Fruit fly (Drosophila melanogaster) whole organism, embryonic: ENCODE data around the gene Spt7.
A peak's percentile ranks its signal among the peaks of the same experiment; 100 is the strongest.

Experiments used
- Antp ChIP-seq: fragments of 200-800 bp; sonication (Bioruptor generic); optimal IDR thresholded peaks from 3 replicates; lab custom pipeline; 2016; ENCODE audit warnings: missing biosample characterization, missing genetic modification characterization
- B-H1 ChIP-seq: fragments of 200-800 bp; sonication (Bioruptor generic); IDR thresholded peaks from 3 replicates; pipeline ENCODE4 v1.3.6; 2022; ENCODE audit warnings: missing biosample characterization, missing genetic modification characterization
- Bteb2 ChIP-seq: fragments of 200-800 bp; sonication (Bioruptor generic); optimal IDR thresholded peaks from 2 replicates; lab custom pipeline; 2016; ENCODE audit warnings: missing biosample characterization, missing genetic modification characterization
- CG1024 ChIP-seq: fragments of 200-800 bp; sonication (Bioruptor generic); IDR thresholded peaks from 2 replicates; pipeline ENCODE4 v1.3.6; 2022; ENCODE audit warnings: missing biosample characterization, missing genetic modification characterization
- CG10267 ChIP-seq: fragments of 200-800 bp; sonication (Bioruptor generic); optimal IDR thresholded peaks from 2 replicates; lab custom pipeline; 2018; ENCODE audit warnings: missing biosample characterization, mild to moderate bottlenecking, missing genetic modification characterization, moderate library complexity
- CG10959 ChIP-seq: fragments of 200-800 bp; sonication (Bioruptor generic); IDR thresholded peaks from 2 replicates; pipeline ENCODE4 v1.3.6; 2022; ENCODE audit warnings: missing biosample characterization, missing genetic modification characterization
- CG12104 ChIP-seq: fragments of 200-800 bp; sonication (Bioruptor generic); optimal IDR thresholded peaks from 3 replicates; lab custom pipeline; 2016; ENCODE audit warnings: missing biosample characterization, missing genetic modification characterization
- CG13287 ChIP-seq: fragments of 200-800 bp; sonication (Bioruptor generic); IDR thresholded peaks from 2 replicates; pipeline ENCODE4 v1.3.6; 2022; ENCODE audit warnings: missing biosample characterization, missing genetic modification characterization; ENCODE audit not compliant: partially characterized antibody
- CG14014 ChIP-seq: fragments of 200-800 bp; sonication (Bioruptor generic); IDR thresholded peaks from 2 replicates; pipeline ENCODE4 v1.3.6; 2022; ENCODE audit warnings: missing biosample characterization, missing genetic modification characterization
- CG14667 ChIP-seq: fragments of 200-800 bp; sonication (Bioruptor generic); IDR thresholded peaks from 2 replicates; pipeline ENCODE4 v1.3.6; 2022; ENCODE audit warnings: missing biosample characterization, missing genetic modification characterization
- CG14965 ChIP-seq: fragments of 200-800 bp; sonication (Bioruptor generic); optimal IDR thresholded peaks from 2 replicates; lab custom pipeline; 2016; ENCODE audit warnings: missing biosample characterization, missing genetic modification characterization, borderline replicate concordance
- CG15601 ChIP-seq: fragments of 200-800 bp; sonication (Bioruptor generic); optimal IDR thresholded peaks from 3 replicates; lab custom pipeline; 2019; ENCODE audit warnings: missing biosample characterization, mild to moderate bottlenecking, missing genetic modification characterization, moderate library complexity
- CG17612 ChIP-seq: fragments of 200-800 bp; sonication (Bioruptor generic); IDR thresholded peaks from 2 replicates; pipeline ENCODE4 v1.3.6; 2022; ENCODE audit warnings: missing biosample characterization, missing genetic modification characterization
- CG3065 ChIP-seq: fragments of 200-800 bp; sonication (Bioruptor generic); optimal IDR thresholded peaks from 2 replicates; lab custom pipeline; 2016; ENCODE audit warnings: missing biosample characterization, missing genetic modification characterization
- CG3163 ChIP-seq: fragments of 200-800 bp; sonication (Bioruptor generic); optimal IDR thresholded peaks from 3 replicates; lab custom pipeline; 2016; ENCODE audit warnings: missing biosample characterization, missing genetic modification characterization
- CG3407 ChIP-seq: fragments of 200-800 bp; sonication (Bioruptor generic); optimal IDR thresholded peaks from 2 replicates; lab custom pipeline; 2018; ENCODE audit warnings: missing biosample characterization, mild to moderate bottlenecking, missing genetic modification characterization
- CG34224 ChIP-seq: fragments of 200-800 bp; sonication (Bioruptor generic); IDR thresholded peaks from 3 replicates; pipeline ENCODE4 v1.3.6; 2022; ENCODE audit warnings: missing biosample characterization, missing genetic modification characterization; ENCODE audit not compliant: partially characterized antibody
- CG6791 ChIP-seq: fragments of 200-800 bp; sonication (Bioruptor generic); IDR thresholded peaks from 3 replicates; pipeline ENCODE4 v1.3.6; 2022; ENCODE audit warnings: missing biosample characterization, missing genetic modification characterization; ENCODE audit not compliant: partially characterized antibody
- CG7357 ChIP-seq: fragments of 200-800 bp; sonication (Bioruptor generic); IDR thresholded peaks from 3 replicates; pipeline ENCODE4 v1.3.6; 2022; ENCODE audit warnings: missing biosample characterization, missing genetic modification characterization
- CG7987 ChIP-seq: fragments of 200-800 bp; sonication (Bioruptor generic); optimal IDR thresholded peaks from 2 replicates; lab custom pipeline; 2018; ENCODE audit warnings: missing biosample characterization, mild to moderate bottlenecking, missing genetic modification characterization, moderate library complexity
- CG9215 ChIP-seq: fragments of 200-800 bp; sonication (Bioruptor generic); IDR thresholded peaks from 2 replicates; pipeline ENCODE4 v1.3.6; 2022; ENCODE audit warnings: missing biosample characterization, missing genetic modification characterization
- CG9876 ChIP-seq: fragments of 200-800 bp; sonication (Bioruptor generic); optimal IDR thresholded peaks from 2 replicates; lab custom pipeline; 2016; ENCODE audit warnings: missing biosample characterization, missing genetic modification characterization
- CrebB ChIP-seq: fragments of 200-800 bp; sonication (Bioruptor generic); optimal IDR thresholded peaks from 3 replicates; lab custom pipeline; 2018; ENCODE audit warnings: missing biosample characterization, mild to moderate bottlenecking, missing genetic modification characterization
- Dip2 ChIP-seq: fragments of 200-800 bp; sonication (Bioruptor generic); IDR thresholded peaks from 2 replicates; pipeline ENCODE4 v1.3.6; 2022; ENCODE audit warnings: missing biosample characterization, missing genetic modification characterization
- Gsc ChIP-seq: fragments of 200-800 bp; sonication (Bioruptor generic); IDR thresholded peaks from 2 replicates; pipeline ENCODE4 v1.3.6; 2022; ENCODE audit warnings: missing biosample characterization, missing genetic modification characterization
- Hey ChIP-seq: fragments of 200-800 bp; sonication (Bioruptor generic); optimal IDR thresholded peaks from 3 replicates; lab custom pipeline; 2018; ENCODE audit warnings: missing biosample characterization, mild to moderate bottlenecking, missing genetic modification characterization
- NC2β ChIP-seq: fragments of 200-800 bp; sonication (Bioruptor generic); optimal IDR thresholded peaks from 2 replicates; lab custom pipeline; 2016; ENCODE audit warnings: missing biosample characterization, missing genetic modification characterization
- Pdp1 ChIP-seq, 2 experiments: fragments of 200-800 bp; sonication (Bioruptor generic); optimal IDR thresholded peaks; 3 replicates each; lab custom pipeline; 2016; ENCODE audit warnings: missing biosample characterization in 2 of 2, missing genetic modification characterization in 2 of 2, mild to moderate bottlenecking in 1 of 2, moderate library complexity in 1 of 2
- Ptx1 ChIP-seq: fragments of 200-800 bp; sonication (Bioruptor generic); IDR thresholded peaks from 2 replicates; pipeline ENCODE4 v1.3.6; 2022; ENCODE audit warnings: missing biosample characterization, missing genetic modification characterization
- Spps ChIP-seq: fragments of 200-800 bp; sonication (Bioruptor generic); optimal IDR thresholded peaks from 2 replicates; lab custom pipeline; 2018; ENCODE audit warnings: missing biosample characterization, mild to moderate bottlenecking, missing genetic modification characterization
- Sry-β ChIP-seq: fragments of 200-800 bp; sonication (Bioruptor generic); optimal IDR thresholded peaks from 2 replicates; lab custom pipeline; 2018; ENCODE audit warnings: missing biosample characterization, mild to moderate bottlenecking, missing genetic modification characterization, moderate library complexity
- cg ChIP-seq: fragments of 200-800 bp; sonication (Bioruptor generic); optimal IDR thresholded peaks from 3 replicates; lab custom pipeline; 2019; ENCODE audit warnings: missing biosample characterization, mild to moderate bottlenecking, missing genetic modification characterization, moderate library complexity
- chm ChIP-seq: fragments of 200-800 bp; sonication (Bioruptor generic); IDR thresholded peaks from 2 replicates; pipeline ENCODE4 v1.3.6; 2022; ENCODE audit warnings: missing biosample characterization, missing genetic modification characterization
- dm ChIP-seq: fragments of 200-800 bp; sonication (Bioruptor generic); optimal IDR thresholded peaks from 3 replicates; lab custom pipeline; 2016; ENCODE audit warnings: missing biosample characterization, missing genetic modification characterization
- dpn ChIP-seq, 2 experiments: fragments of 200-800 bp; sonication (Bioruptor generic); optimal IDR thresholded peaks; 3 replicates each; lab custom pipeline; 2016; ENCODE audit warnings: missing biosample characterization in 2 of 2, missing genetic modification characterization in 2 of 2
- exex ChIP-seq: fragments of 200-800 bp; sonication (Bioruptor generic); optimal IDR thresholded peaks from 4 replicates; lab custom pipeline; 2018; ENCODE audit warnings: missing biosample characterization, mild to moderate bottlenecking, missing genetic modification characterization, moderate library complexity
- ftz-f1 ChIP-seq: fragments of 200-800 bp; sonication (Bioruptor generic); optimal IDR thresholded peaks from 2 replicates; lab custom pipeline; 2016; ENCODE audit warnings: missing biosample characterization, missing genetic modification characterization
- hbn ChIP-seq: fragments of 200-800 bp; sonication (Bioruptor generic); IDR thresholded peaks from 2 replicates; pipeline ENCODE4 v1.3.6; 2022; ENCODE audit warnings: missing biosample characterization, missing genetic modification characterization; ENCODE audit not compliant: partially characterized antibody
- ind ChIP-seq: fragments of 200-800 bp; sonication (Bioruptor generic); optimal IDR thresholded peaks from 3 replicates; lab custom pipeline; 2016; ENCODE audit warnings: missing biosample characterization, missing genetic modification characterization
- jing ChIP-seq: fragments of 200-800 bp; sonication (Bioruptor generic); optimal IDR thresholded peaks from 2 replicates; lab custom pipeline; 2018; ENCODE audit warnings: missing biosample characterization, mild to moderate bottlenecking, missing genetic modification characterization
- mam ChIP-seq: fragments of 200-800 bp; sonication (Bioruptor generic); optimal IDR thresholded peaks from 3 replicates; lab custom pipeline; 2016; ENCODE audit warnings: missing biosample characterization, missing genetic modification characterization
- mirr ChIP-seq: fragments of 200-800 bp; sonication (Bioruptor generic); optimal IDR thresholded peaks from 3 replicates; lab custom pipeline; 2018; ENCODE audit warnings: missing biosample characterization, mild to moderate bottlenecking, missing genetic modification characterization
- pum ChIP-seq: fragments of 200-800 bp; sonication (Bioruptor generic); optimal IDR thresholded peaks from 2 replicates; lab custom pipeline; 2016; ENCODE audit warnings: missing biosample characterization, missing genetic modification characterization
- run ChIP-seq: fragments of 200-800 bp; sonication (Bioruptor generic); optimal IDR thresholded peaks from 3 replicates; lab custom pipeline; 2018; ENCODE audit warnings: missing biosample characterization, mild to moderate bottlenecking, missing genetic modification characterization
- seq ChIP-seq: fragments of 200-800 bp; sonication (Bioruptor generic); IDR thresholded peaks from 2 replicates; pipeline ENCODE4 v1.3.6; 2022; ENCODE audit warnings: missing biosample characterization, missing genetic modification characterization
- shn ChIP-seq: fragments of 200-800 bp; sonication (Bioruptor generic); optimal IDR thresholded peaks from 3 replicates; lab custom pipeline; 2016; ENCODE audit warnings: missing biosample characterization, missing genetic modification characterization
- stc ChIP-seq: fragments of 200-800 bp; sonication (Bioruptor generic); IDR thresholded peaks from 2 replicates; pipeline ENCODE4 v1.3.6; 2022; ENCODE audit warnings: missing biosample characterization, missing genetic modification characterization
- tll ChIP-seq, 2 experiments: fragments of 200-800 bp in 1 of 2; fragments of >200 bp in 1 of 2; sonication (Bioruptor generic) in 1 of 2; optimal IDR thresholded peaks; 2 replicates each; lab custom pipeline; 2017 to 2019; ENCODE audit warnings: missing biosample characterization in 2 of 2, missing genetic modification characterization in 2 of 2, mild to moderate bottlenecking in 1 of 2, moderate library complexity in 1 of 2
- vvl ChIP-seq: fragments of 200-800 bp; sonication (Bioruptor generic); IDR thresholded peaks from 2 replicates; pipeline ENCODE4 v1.3.6; 2022; ENCODE audit warnings: missing biosample characterization, missing genetic modification characterization
- wek ChIP-seq: fragments of 200-800 bp; sonication (Bioruptor generic); optimal IDR thresholded peaks from 3 replicates; lab custom pipeline; 2018; ENCODE audit warnings: missing biosample characterization, mild to moderate bottlenecking, missing genetic modification characterization, moderate library complexity
- zf30C ChIP-seq: fragments of 200-800 bp; sonication (Bioruptor generic); optimal IDR thresholded peaks from 3 replicates; lab custom pipeline; 2018; ENCODE audit warnings: missing biosample characterization, mild to moderate bottlenecking, missing genetic modification characterization

The Spt7 gene

DNA sequence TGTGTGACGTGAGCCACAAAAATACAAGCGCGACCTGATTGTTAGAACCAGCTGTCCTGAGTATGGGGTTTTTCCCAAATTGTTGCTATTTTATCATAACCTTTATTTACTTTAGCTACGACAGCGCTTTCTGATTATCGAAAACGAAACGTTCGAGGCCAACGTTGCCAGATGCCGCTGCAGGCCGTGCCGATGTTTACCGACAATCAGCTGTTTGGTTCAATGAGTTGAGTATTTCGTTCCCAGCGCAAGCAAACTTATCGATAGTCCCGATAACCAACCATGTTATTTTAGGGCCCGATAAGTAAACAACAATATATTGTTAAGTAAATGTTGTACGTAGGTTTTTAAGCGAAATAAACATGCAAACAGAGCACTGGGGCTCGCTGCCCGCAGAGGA lies at the start of gene Spt7, which contains the start of gene CG15814 (continued):
- TF ChIP-seq stc (GFP tag; lab: Robert Waterston, UW) (no peak), CG10267 (peak; percentile 60), CG34224 (GFP tag; lab: Robert Waterston, UW) (peak; percentile 89), CG3065 (GFP tag; lab: Kevin White, UChicago) (no peak), CG3163 (peak; percentile 37), Ptx1 (GFP tag; lab: Robert Waterston, UW) (no peak), CG14667 (no peak), CG14014 (peak; percentile 18; the same call in 1 of the 2 replicates), chm (GFP tag; lab: Robert Waterston, UW) (no peak), zf30C (GFP tag; lab: Kevin White, UChicago) (no peak), CG9876 (no peak), vvl (GFP tag; lab: Robert Waterston, UW) (peak; percentile 18; the same call in 1 of the 2 replicates), CG9215 (GFP tag; lab: Robert Waterston, UW) (no peak), Antp (GFP tag; lab: Kevin White, UChicago) (no peak), Dip2 (GFP tag; lab: Robert Waterston, UW) (no peak), CG17612 (no peak), CG13287 (GFP tag; lab: Robert Waterston, UW) (peak; percentile 88), CrebB (tag; lab: Kevin White, UChicago) (peak; percentile 35), CG12104 (GFP tag; lab: Kevin White, UChicago) (no peak), shn (GFP tag; lab: Kevin White, UChicago) (no peak), CG7987 (GFP tag; lab: Kevin White, UChicago) (peak; percentile 40), pum (GFP tag; lab: Kevin White, UChicago) (no peak), mirr (GFP tag; lab: Kevin White, UChicago) (peak; percentile 40), cg (GFP tag; lab: Kevin White, UChicago) (peak; percentile 55), ftz-f1 (peak; percentile 35), Spps (tag; lab: Kevin White, UChicago) (no peak), mam (GFP tag; lab: Kevin White, UChicago) (peak; percentile 41), CG15601 (tag; lab: Kevin White, UChicago) (peak; percentile 40), tll (GFP tag; optimal IDR thresholded peaks at IDR 0.05; lab: Kevin White, UChicago) (no peak), CG1024 (GFP tag; lab: Robert Waterston, UW) (no peak), Pdp1 (GFP tag; optimal IDR thresholded peaks at IDR 0.05; lab: Kevin White, UChicago) (peak in 1 of 2 experiments; percentile 53), wek (peak; percentile 35), Hey (tag; lab: Kevin White, UChicago) (no peak), CG10959 (GFP tag; lab: Robert Waterston, UW) (no peak), CG14965 (no peak), jing (no peak), seq (GFP tag; lab: Robert Waterston, UW) (no peak), CG6791 (GFP tag; lab: Robert Waterston, UW) (peak; percentile 89), NC2β (peak; percentile 40), Bteb2 (peak; percentile 4), hbn (GFP tag; lab: Robert Waterston, UW) (peak; percentile 84), dpn (GFP tag; optimal IDR thresholded peaks at IDR 0.05; lab: Kevin White, UChicago) (peak; percentile 11 to 32), exex (no peak), ind (GFP tag; lab: Kevin White, UChicago) (no peak), CG7357 (no peak), CG3407 (peak; percentile 43), Sry-β (no peak), B-H1 (peak; percentile 11; the same call in 1 of the 3 replicates), Gsc (no peak), run (no peak), dm (GFP tag; lab: Kevin White, UChicago) (peak; percentile 52)
